Fruit fly (Drosophila melanogaster) whole organism, pupa: ENCODE measurements around the gene CG31174.

Experiments used
- CG10348 ChIP-seq: fragments of 200-800 bp; sonication (Bioruptor generic); IDR thresholded peaks from 2 replicates; pipeline ENCODE4 v1.3.6; 2022; ENCODE audit warnings: missing biosample characterization, missing genetic modification characterization
- CG12605 ChIP-seq: fragments of 200-800 bp; sonication (Bioruptor generic); IDR thresholded peaks from 2 replicates; pipeline ENCODE4 v1.3.6; 2022; ENCODE audit warnings: missing biosample characterization, missing genetic modification characterization
- CG13204 ChIP-seq: fragments of 200-800 bp; sonication (Bioruptor generic); optimal IDR thresholded peaks from 2 replicates; lab custom pipeline; 2018; ENCODE audit warnings: missing biosample characterization, mild to moderate bottlenecking, missing genetic modification characterization, moderate library complexity
- CG14655 ChIP-seq: fragments of 200-800 bp; sonication (Bioruptor generic); optimal IDR thresholded peaks from 3 replicates; lab custom pipeline; 2017; ENCODE audit warnings: mild to moderate bottlenecking, missing biosample characterization, missing genetic modification reagents, missing genetic modification characterization
- CG15710 ChIP-seq: fragments of 200-800 bp; sonication (Bioruptor generic); optimal IDR thresholded peaks from 2 replicates; lab custom pipeline; 2018; ENCODE audit warnings: missing biosample characterization, mild to moderate bottlenecking, missing genetic modification characterization, moderate library complexity
- CG32121 ChIP-seq: fragments of 200-800 bp; sonication (Bioruptor generic); IDR thresholded peaks from 2 replicates; pipeline ENCODE4 v1.3.6; 2022; ENCODE audit warnings: missing biosample characterization, missing genetic modification characterization
- CG34367 ChIP-seq: fragments of 200-800 bp; sonication (Bioruptor generic); optimal IDR thresholded peaks from 2 replicates; lab custom pipeline; 2018; ENCODE audit warnings: missing biosample characterization, mild to moderate bottlenecking, missing genetic modification characterization
- CG8159 ChIP-seq: fragments of 200-800 bp; sonication (Bioruptor generic); optimal IDR thresholded peaks from 3 replicates; lab custom pipeline; 2018; ENCODE audit warnings: missing biosample characterization, mild to moderate bottlenecking, missing genetic modification characterization, moderate library complexity
- CG8301 ChIP-seq: fragments of 200-800 bp; sonication (Bioruptor generic); optimal IDR thresholded peaks from 2 replicates; lab custom pipeline; 2018; ENCODE audit warnings: missing biosample characterization, mild to moderate bottlenecking, missing genetic modification characterization
- CG9948 ChIP-seq: fragments of 200-800 bp; sonication (Bioruptor generic); optimal IDR thresholded peaks from 2 replicates; lab custom pipeline; 2018; ENCODE audit warnings: missing biosample characterization, mild to moderate bottlenecking, missing genetic modification characterization, moderate library complexity
- D1 ChIP-seq: fragments of 200-800 bp; sonication (Bioruptor generic); optimal IDR thresholded peaks from 2 replicates; lab custom pipeline; 2018; ENCODE audit warnings: missing biosample characterization, mild to moderate bottlenecking, missing genetic modification characterization, moderate library complexity
- Pif1A ChIP-seq: fragments of 200-800 bp; sonication (Bioruptor generic); optimal IDR thresholded peaks from 3 replicates; lab custom pipeline; 2016; ENCODE audit warnings: missing biosample characterization, missing genetic modification characterization
- Pif1B ChIP-seq: fragments of 200-800 bp; sonication (Bioruptor generic); optimal IDR thresholded peaks from 3 replicates; lab custom pipeline; 2016; ENCODE audit warnings: missing biosample characterization, missing genetic modification characterization
- gl ChIP-seq: fragments of 200-800 bp; sonication (Bioruptor generic); optimal IDR thresholded peaks from 2 replicates; lab custom pipeline; 2018; ENCODE audit warnings: missing biosample characterization, mild to moderate bottlenecking, missing genetic modification characterization

dm6 chr3R:21849988-21850460, 19.3 kb downstream of the CG31174 start:
- TF ChIP-seq CG13204 (no peak), CG9948 (peak; percentile 19), gl (tag; lab: Kevin White, UChicago) (no peak), CG32121 (GFP tag; lab: Robert Waterston, UW) (no peak), CG8159 (peak; percentile 3), CG14655 (GFP tag; lab: Kevin White, UChicago) (peak; percentile 44), CG34367 (tag; lab: Kevin White, UChicago) (no peak), CG15710 (tag; lab: Kevin White, UChicago) (peak; percentile 2), CG10348 (no peak), Pif1A (GFP tag; lab: Kevin White, UChicago) (peak; percentile 36), CG12605 (GFP tag; lab: Robert Waterston, UW) (no peak), CG8301 (tag; lab: Kevin White, UChicago) (peak; percentile 28), D1 (no peak), Pif1B (GFP tag; lab: Kevin White, UChicago) (no peak)
